Worm (Caenorhabditis elegans) whole organism, L4 larva: ENCODE data around the gene M106.7.

Experiments
- F44E2.7 ChIP-seq: fragments of 200-800 bp; sonication (Bioruptor generic); IDR thresholded peaks from 2 replicates; pipeline ENCODE4 v2.1.2; 2022; ENCODE audit warnings: missing genetic modification characterization, missing compliant biosample characterization
- T26A8.4 ChIP-seq: fragments of 200-800 bp; sonication (Bioruptor generic); IDR thresholded peaks from 2 replicates; pipeline ENCODE4 v1.3.6; 2022; ENCODE audit warnings: missing genetic modification characterization, missing compliant biosample characterization
- Y105C5A.15 ChIP-seq: fragments of 200-800 bp; sonication (Bioruptor generic); IDR thresholded peaks from 2 replicates; pipeline ENCODE4 v1.3.6; 2022; ENCODE audit warnings: missing genetic modification characterization, missing compliant biosample characterization
- Y5F2A.4 ChIP-seq: fragments of 200-800 bp; sonication (Bioruptor generic); optimal IDR thresholded peaks from 2 replicates; lab custom pipeline; 2018; ENCODE audit warnings: mild to moderate bottlenecking, missing genetic modification characterization, missing compliant biosample characterization
- Y75B8A.6 ChIP-seq: fragments of 200-800 bp; sonication (Bioruptor generic); IDR thresholded peaks from 2 replicates; pipeline ENCODE4 v1.3.6; 2022; ENCODE audit warnings: missing genetic modification reagents, missing genetic modification characterization, missing compliant biosample characterization
- ZK337.2 ChIP-seq: fragments of 200-800 bp; sonication (Bioruptor generic); IDR thresholded peaks from 2 replicates; pipeline ENCODE4 v1.3.6; 2022; ENCODE audit warnings: missing genetic modification reagents, missing genetic modification characterization, missing compliant biosample characterization
- aha-1 ChIP-seq: fragments of 150-350 bp; peaks from one replicate; lab custom pipeline; 2014; ENCODE audit warnings: missing biosample characterization, missing genetic modification characterization
- ama-1 ChIP-seq: fragments of 150-350 bp; optimal IDR thresholded peaks from 2 replicates; lab custom pipeline; 2014; ENCODE audit warnings: inconsistent platforms, mixed read lengths
- arid-1 ChIP-seq: fragments of 200-800 bp; sonication (Bioruptor generic); conservative IDR thresholded peaks from 2 replicates; pipeline ENCODE4 v1.3.6; 2022; ENCODE audit warnings: missing genetic modification reagents, missing genetic modification characterization, missing compliant biosample characterization
- ceh-44 ChIP-seq: fragments of 200-800 bp; sonication (Bioruptor generic); IDR thresholded peaks from 2 replicates; pipeline ENCODE4 v1.3.6; 2022; ENCODE audit warnings: missing genetic modification reagents, missing genetic modification characterization, missing compliant biosample characterization
- ceh-62 ChIP-seq: sonication (generic microtip); optimal IDR thresholded peaks from 2 replicates; lab custom pipeline; 2017; ENCODE audit warnings: missing biosample characterization, missing genetic modification characterization
- ces-1 ChIP-seq: fragments of 150-350 bp; sonication (generic microtip); optimal IDR thresholded peaks from 4 replicates; lab custom pipeline; 2014; ENCODE audit warnings: missing biosample characterization, missing genetic modification reagents, missing genetic modification characterization
- cey-2 ChIP-seq: sonication (generic microtip); optimal IDR thresholded peaks from 3 replicates; lab custom pipeline; 2017; ENCODE audit warnings: missing genetic modification characterization, mild to moderate bottlenecking, missing compliant biosample characterization, antibody characterized with exemption, borderline replicate concordance; ENCODE audit not compliant: insufficient read depth
- daf-12 ChIP-seq: fragments of 150-350 bp; optimal IDR thresholded peaks from 2 replicates; lab custom pipeline; 2014; ENCODE audit warnings: missing biosample characterization, missing genetic modification reagents, missing genetic modification characterization
- dmd-6 ChIP-seq: fragments of 200-800 bp; sonication (Bioruptor generic); IDR thresholded peaks from 2 replicates; pipeline ENCODE4 v1.3.6; 2022; ENCODE audit warnings: missing genetic modification reagents, missing genetic modification characterization, missing compliant biosample characterization
- dmd-9 ChIP-seq: fragments of 200-800 bp; sonication (Bioruptor generic); IDR thresholded peaks from 2 replicates; pipeline ENCODE4 v1.3.6; 2022; ENCODE audit warnings: missing genetic modification reagents, missing genetic modification characterization, missing compliant biosample characterization
- dpl-1 ChIP-seq: fragments of 150-350 bp; optimal IDR thresholded peaks from 2 replicates; lab custom pipeline; 2014; ENCODE audit warnings: missing biosample characterization, missing genetic modification reagents, missing genetic modification characterization
- duxl-1 ChIP-seq: sonication (generic microtip); optimal IDR thresholded peaks from 2 replicates; lab custom pipeline; 2016; ENCODE audit warnings: mild to moderate bottlenecking, missing genetic modification characterization, moderate library complexity, missing compliant biosample characterization; ENCODE audit not compliant: poor library complexity
- dve-1 ChIP-seq: sonication (generic microtip); optimal IDR thresholded peaks from 2 replicates; lab custom pipeline; 2017; ENCODE audit warnings: antibody characterized with exemption, mild to moderate bottlenecking, missing genetic modification characterization, missing compliant biosample characterization; ENCODE audit not compliant: insufficient read depth
- egl-43 ChIP-seq: fragments of 200-800 bp; sonication (Bioruptor generic); IDR thresholded peaks from 2 replicates; pipeline ENCODE4 v1.3.6; 2022; ENCODE audit warnings: missing genetic modification reagents, missing genetic modification characterization, missing compliant biosample characterization
- hlh-30 ChIP-seq: sonication (generic microtip); optimal IDR thresholded peaks from 2 replicates; lab custom pipeline; 2017; ENCODE audit warnings: antibody characterized with exemption, mild to moderate bottlenecking, missing genetic modification characterization, missing compliant biosample characterization; ENCODE audit not compliant: insufficient read depth
- hmg-1.1 ChIP-seq: fragments of 200-800 bp; sonication (Bioruptor generic); IDR thresholded peaks from 2 replicates; pipeline ENCODE4 v1.3.6; 2022; ENCODE audit warnings: missing genetic modification reagents, missing genetic modification characterization, missing compliant biosample characterization
- jun-1 ChIP-seq: fragments of 150-350 bp; optimal IDR thresholded peaks from 2 replicates; lab custom pipeline; 2014; ENCODE audit warnings: missing biosample characterization, missing genetic modification reagents, missing genetic modification characterization
- lim-7 ChIP-seq: fragments of 200-800 bp; sonication (Bioruptor generic); IDR thresholded peaks from 2 replicates; pipeline ENCODE4 v1.3.6; 2022; ENCODE audit warnings: missing genetic modification characterization, missing compliant biosample characterization
- lin-1 ChIP-seq: fragments of 200-800 bp; sonication (Bioruptor generic); IDR thresholded peaks from 2 replicates; pipeline ENCODE4 v1.3.6; 2022; ENCODE audit warnings: missing genetic modification reagents, missing genetic modification characterization, missing compliant biosample characterization
- lir-3 ChIP-seq: sonication (generic microtip); optimal IDR thresholded peaks from 2 replicates; lab custom pipeline; 2016; ENCODE audit warnings: mild to moderate bottlenecking, missing genetic modification characterization, missing compliant biosample characterization
- lsy-2 ChIP-seq, 2 experiments: fragments of 150-350 bp in 1 of 2; sonication (generic microtip) in 1 of 2; optimal IDR thresholded peaks; 2 replicates each; lab custom pipeline; 2014 to 2017; ENCODE audit warnings: missing biosample characterization in 2 of 2, missing genetic modification characterization in 2 of 2
- madf-9 ChIP-seq: fragments of 200-800 bp; sonication (Bioruptor generic); conservative IDR thresholded peaks from 2 replicates; pipeline ENCODE4 v1.3.6; 2022; ENCODE audit warnings: missing genetic modification reagents, missing genetic modification characterization, missing compliant biosample characterization
- mdt-29 ChIP-seq: fragments of 200-800 bp; sonication (Bioruptor generic); IDR thresholded peaks from 2 replicates; pipeline ENCODE4 v1.3.6; 2022; ENCODE audit warnings: missing genetic modification reagents, missing genetic modification characterization, missing compliant biosample characterization
- mep-1 ChIP-seq: fragments of 150-350 bp; sonication (generic microtip); optimal IDR thresholded peaks from 3 replicates; lab custom pipeline; 2014; ENCODE audit warnings: missing biosample characterization, missing genetic modification characterization
- nhr-10 ChIP-seq: fragments of 150-350 bp; optimal IDR thresholded peaks from 2 replicates; lab custom pipeline; 2014; ENCODE audit warnings: missing biosample characterization, missing genetic modification characterization
- nhr-111 ChIP-seq: fragments of 200-800 bp; sonication (Bioruptor generic); optimal IDR thresholded peaks from 2 replicates; lab custom pipeline; 2018; ENCODE audit warnings: mild to moderate bottlenecking, missing genetic modification characterization, missing compliant biosample characterization
- nhr-237 ChIP-seq: sonication (generic microtip); optimal IDR thresholded peaks from 2 replicates; lab custom pipeline; 2017; ENCODE audit warnings: missing biosample characterization, missing genetic modification characterization
- nhr-25 ChIP-seq: sonication (generic microtip); optimal IDR thresholded peaks from 2 replicates; lab custom pipeline; 2017; ENCODE audit warnings: missing genetic modification characterization, mild to moderate bottlenecking, missing compliant biosample characterization, antibody characterized with exemption, moderate library complexity, borderline replicate concordance; ENCODE audit not compliant: insufficient read depth
- nhr-41 ChIP-seq: fragments of 200-800 bp; sonication (Bioruptor generic); IDR thresholded peaks from 2 replicates; pipeline ENCODE4 v1.3.6; 2022; ENCODE audit warnings: missing genetic modification reagents, missing genetic modification characterization, missing compliant biosample characterization
- nhr-6 ChIP-seq: fragments of 150-350 bp; optimal IDR thresholded peaks from 2 replicates; lab custom pipeline; 2014; ENCODE audit warnings: missing biosample characterization, missing genetic modification characterization
- nhr-77 ChIP-seq: fragments of 150-350 bp; optimal IDR thresholded peaks from 2 replicates; lab custom pipeline; 2014; ENCODE audit warnings: missing biosample characterization, missing genetic modification characterization
- pha-4 ChIP-seq, 2 experiments: fragments of 150-350 bp in 1 of 2; fragments of 200-800 bp in 1 of 2; sonication (Bioruptor generic) in 1 of 2; IDR thresholded peaks in 1 of 2; optimal IDR thresholded peaks in 1 of 2; 2 replicates each; pipeline versions ENCODE4 v1.3.6 to Lab custom; 2014 to 2022; ENCODE audit warnings: missing genetic modification characterization in 2 of 2, missing genetic modification reagents in 2 of 2, missing biosample characterization in 1 of 2, missing compliant biosample characterization in 1 of 2
- rbr-2 ChIP-seq: sonication (generic microtip); optimal IDR thresholded peaks from 2 replicates; lab custom pipeline; 2016; ENCODE audit warnings: missing genotype, missing genetic modification characterization, missing compliant biosample characterization
- sdz-12 ChIP-seq: fragments of 200-800 bp; sonication (Bioruptor generic); optimal IDR thresholded peaks from 2 replicates; lab custom pipeline; 2018; ENCODE audit warnings: mild to moderate bottlenecking, missing genetic modification characterization, missing compliant biosample characterization
- spr-1 ChIP-seq: sonication (generic microtip); optimal IDR thresholded peaks from 2 replicates; lab custom pipeline; 2016; ENCODE audit warnings: mild to moderate bottlenecking, missing genetic modification characterization, missing compliant biosample characterization
- spr-3 ChIP-seq: fragments of 200-800 bp; sonication (Bioruptor generic); optimal IDR thresholded peaks from 2 replicates; lab custom pipeline; 2018; ENCODE audit warnings: mild to moderate bottlenecking, missing genetic modification characterization, missing compliant biosample characterization
- unc-130 ChIP-seq: sonication (generic microtip); optimal IDR thresholded peaks from 2 replicates; lab custom pipeline; 2016; ENCODE audit warnings: missing genetic modification reagents, missing genetic modification characterization, missing compliant biosample characterization
- vab-7 ChIP-seq: fragments of 200-800 bp; sonication (Bioruptor generic); IDR thresholded peaks from 2 replicates; pipeline ENCODE4 v1.3.6; 2022; ENCODE audit warnings: missing genetic modification reagents, missing genetic modification characterization, missing compliant biosample characterization
- zag-1 ChIP-seq: fragments of 150-350 bp; optimal IDR thresholded peaks from 2 replicates; lab custom pipeline; 2014; ENCODE audit warnings: missing biosample characterization, missing genetic modification characterization
- zfp-2 ChIP-seq: sonication (generic microtip); optimal IDR thresholded peaks from 2 replicates; lab custom pipeline; 2016; ENCODE audit warnings: mild to moderate bottlenecking, missing genetic modification characterization, missing compliant biosample characterization
- zfp-3 ChIP-seq: fragments of 200-800 bp; sonication (Bioruptor generic); conservative IDR thresholded peaks from 2 replicates; pipeline ENCODE4 v1.3.6; 2022; ENCODE audit warnings: missing genetic modification reagents, missing genetic modification characterization, missing compliant biosample characterization
- zip-2 ChIP-seq: fragments of 150-350 bp; optimal IDR thresholded peaks from 2 replicates; lab custom pipeline; 2014; ENCODE audit warnings: missing biosample characterization, missing genetic modification characterization
- ztf-11 ChIP-seq: fragments of 150-350 bp; optimal IDR thresholded peaks from 2 replicates; lab custom pipeline; 2014; ENCODE audit warnings: missing biosample characterization, missing genetic modification characterization
- ztf-7 ChIP-seq: fragments of 150-350 bp; optimal IDR thresholded peaks from 2 replicates; lab custom pipeline; 2014; ENCODE audit warnings: missing biosample characterization, missing genetic modification characterization

The M106.7 gene

DNA sequence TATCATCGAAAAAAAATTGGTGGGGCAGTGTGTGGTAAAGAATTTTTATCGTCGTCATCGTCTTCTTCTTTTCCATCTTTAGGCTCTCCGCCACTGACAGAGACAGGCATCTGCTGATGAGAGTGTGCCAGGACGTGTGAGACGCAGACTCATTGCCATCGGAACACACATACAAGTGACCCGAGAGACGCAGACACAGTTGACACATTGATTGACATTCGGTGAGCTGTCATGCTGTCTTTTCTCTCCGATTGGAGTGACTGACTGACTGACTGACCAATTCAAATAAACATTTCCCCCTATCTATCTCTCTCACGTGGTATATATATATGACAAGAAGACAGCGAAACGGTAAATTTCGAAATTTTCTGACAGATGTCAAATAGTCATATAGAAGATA, 5.9 kb downstream of the M106.7 start (continued):
- TF ChIP-seq rbr-2 (tag; lab: Kevin White, UChicago) (peak; percentile 55), spr-1 (tag; lab: Kevin White, UChicago) (peak; percentile 17), ceh-62 (tag; lab: Kevin White, UChicago) (no peak), ceh-44 (GFP tag; lab: Robert Waterston, UW) (no peak), Y75B8A.6 (GFP tag; lab: Robert Waterston, UW) (no peak), zfp-3 (peak; percentile 62; the same call in 1 of the 2 replicates), lsy-2 (tag; optimal IDR thresholded peaks at IDR 0.05; lab: Kevin White, UChicago) (peak in 1 of 2 experiments; percentile 81), zip-2 (tag; lab: Kevin White, UChicago) (no peak), duxl-1 (tag; lab: Kevin White, UChicago) (no peak), Y5F2A.4 (GFP tag; lab: Kevin White, UChicago) (no peak), ztf-7 (peak; percentile 48), ztf-11 (tag; lab: Kevin White, UChicago) (no peak), lim-7 (no peak), zfp-2 (peak; percentile 7), nhr-10 (tag; lab: Kevin White, UChicago) (peak; percentile 40), nhr-6 (tag; lab: Kevin White, UChicago) (peak; percentile 69), nhr-25 (tag; lab: Kevin White, UChicago) (peak; percentile 73), Y105C5A.15 (GFP tag; lab: Robert Waterston, UW) (0 out of 2 replicates have a peak, but pooled peaks have one; percentile 17), hlh-30 (peak; percentile 94), egl-43 (no peak; the same call in 1 of the 2 replicates), spr-3 (no peak), madf-9 (GFP tag; lab: Robert Waterston, UW) (peak; percentile 42; the same call in 1 of the 2 replicates), sdz-12 (GFP tag; lab: Kevin White, UChicago) (no peak), ZK337.2 (GFP tag; lab: Robert Waterston, UW) (no peak), aha-1 (no peak), nhr-41 (GFP tag; lab: Robert Waterston, UW) (peak; percentile 81; the same call in 1 of the 2 replicates), pha-4 (GFP tag; IDR thresholded peaks at IDR 0.05; lab: Robert Waterston, UW) (peak; percentile 65), pha-4 (tag; optimal IDR thresholded peaks at IDR 0.05; lab: Kevin White, UChicago) (peak; percentile 29), arid-1 (0 out of 2 replicates have a peak, but pooled peaks have one; percentile 25), F44E2.7 (GFP tag; lab: Robert Waterston, UW) (no peak), mdt-29 (GFP tag; lab: Robert Waterston, UW) (peak; percentile 91), dmd-6 (GFP tag; lab: Robert Waterston, UW) (peak; percentile 97), ama-1 (lab: Kevin White, UChicago) (no peak), hmg-1.1 (GFP tag; lab: Robert Waterston, UW) (peak; percentile 67; the same call in 1 of the 2 replicates), nhr-111 (no peak), zag-1 (tag; lab: Kevin White, UChicago) (no peak), cey-2 (tag; lab: Kevin White, UChicago) (no peak), jun-1 (no peak), mep-1 (tag; lab: Kevin White, UChicago) (peak; percentile 80), dpl-1 (peak; percentile 48), dve-1 (tag; lab: Kevin White, UChicago) (peak; percentile 86), ces-1 (GFP tag; lab: Kevin White, UChicago) (no peak), unc-130 (GFP tag; lab: Kevin White, UChicago) (no peak), nhr-237 (tag; lab: Kevin White, UChicago) (no peak), T26A8.4 (peak; percentile 66), lin-1 (peak; percentile 61), vab-7 (GFP tag; lab: Robert Waterston, UW) (no peak), dmd-9 (GFP tag; lab: Robert Waterston, UW) (no peak), lir-3 (tag; lab: Kevin White, UChicago) (no peak), nhr-77 (tag; lab: Kevin White, UChicago) (no peak), daf-12 (no peak)
